ENCODE assay signal across 1 worm cellular context in the genomic region with DNA sequence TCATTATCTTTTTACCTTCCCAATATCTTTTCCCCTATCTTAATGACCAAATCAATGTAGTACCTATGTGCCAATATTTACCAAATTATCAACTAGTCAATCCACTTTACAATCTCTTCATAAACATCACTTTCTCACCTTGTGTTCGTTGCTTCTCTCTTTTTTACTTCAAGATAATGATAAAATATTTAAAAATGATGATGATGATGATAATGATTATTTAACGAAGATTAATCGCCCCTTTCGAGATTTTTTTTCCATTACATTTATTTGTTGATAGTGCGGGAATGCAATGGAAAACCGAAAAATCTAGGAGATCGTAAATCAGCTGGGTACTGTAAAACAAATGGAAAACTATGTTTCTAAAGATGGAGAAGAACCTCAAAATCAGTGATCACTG.
TF ChIP-seq lines count a peak whose summit lies in the region.

No protein-coding gene starts in this region.

TF ChIP-seq in whole organism, L2 larva, 48 proteins besides CTCF, POLR2A, EP300 and RAD21 (continued from another document):
- TF ChIP-seq ztf-11 (tag; optimal IDR thresholded peaks at IDR 0.05; lab: Kevin White, UChicago) (no peak), aly-2 (tag; optimal IDR thresholded peaks at IDR 0.05; lab: Kevin White, UChicago) (no peak), sma-3 (GFP tag; optimal IDR thresholded peaks at IDR 0.05; lab: Kevin White, UChicago) (peak; percentile 61), mab-5 (tag; optimal IDR thresholded peaks at IDR 0.05; lab: Kevin White, UChicago) (peak; percentile 12), crh-2 (tag; optimal IDR thresholded peaks at IDR 0.05; lab: Kevin White, UChicago) (no peak), skn-1 (tag; optimal IDR thresholded peaks at IDR 0.05; lab: Kevin White, UChicago) (no peak), C34F6.9 (tag; optimal IDR thresholded peaks at IDR 0.05; lab: Kevin White, UChicago) (no peak), ztf-1 (GFP tag; conservative IDR thresholded peaks at IDR 0.05; lab: Robert Waterston, UW) (no peak), nhr-237 (tag; optimal IDR thresholded peaks at IDR 0.05; lab: Kevin White, UChicago) (no peak), mdl-1 (tag; optimal IDR thresholded peaks at IDR 0.05; lab: Kevin White, UChicago) (no peak), gmeb-1 (tag; optimal IDR thresholded peaks at IDR 0.05; lab: Kevin White, UChicago) (no peak), alr-1 (tag; optimal IDR thresholded peaks at IDR 0.05; lab: Kevin White, UChicago) (no peak)
TF ChIP-seq in whole organism, L2 larva: peak in this region for 4.
